Worm (Caenorhabditis elegans) whole organism, L1 larva: Measurements from ENCODE around the gene xrn-2.

Experiments
- C16A3.4 ChIP-seq: fragments of 150-350 bp; optimal IDR thresholded peaks from 2 replicates; lab custom pipeline; 2014; ENCODE audit warnings: missing biosample characterization, missing genetic modification characterization
- C34B4.2 ChIP-seq: sonication (generic microtip); optimal IDR thresholded peaks from 2 replicates; lab custom pipeline; 2017; ENCODE audit warnings: mild to moderate bottlenecking, missing genetic modification characterization, missing compliant biosample characterization
- Y116A8C.19 ChIP-seq: sonication (generic microtip); optimal IDR thresholded peaks from 2 replicates; lab custom pipeline; 2016; ENCODE audit warnings: missing compliant biosample characterization, missing genetic modification characterization, borderline replicate concordance
- aly-2 ChIP-seq: fragments of 150-350 bp; optimal IDR thresholded peaks from 2 replicates; lab custom pipeline; 2014; ENCODE audit warnings: missing biosample characterization, missing genetic modification characterization
- ama-1 ChIP-seq: fragments of 150-350 bp; optimal IDR thresholded peaks from 2 replicates; lab custom pipeline; 2014
- blmp-1 ChIP-seq: fragments of 150-350 bp; optimal IDR thresholded peaks from 2 replicates; lab custom pipeline; 2014; ENCODE audit warnings: missing biosample characterization, missing genetic modification characterization
- ceh-63 ChIP-seq: fragments of 200-800 bp; sonication (Bioruptor generic); optimal IDR thresholded peaks from 2 replicates; lab custom pipeline; 2018; ENCODE audit warnings: mild to moderate bottlenecking, missing genetic modification characterization, missing compliant biosample characterization
- ceh-88 ChIP-seq: fragments of 200-800 bp; sonication (Bioruptor generic); IDR thresholded peaks from 2 replicates; pipeline ENCODE4 v1.3.6; 2022; ENCODE audit warnings: missing genetic modification characterization, missing compliant biosample characterization
- ces-1 ChIP-seq: fragments of 150-350 bp; optimal IDR thresholded peaks from 2 replicates; lab custom pipeline; 2014; ENCODE audit warnings: missing biosample characterization, missing genetic modification reagents, missing genetic modification characterization
- efl-1 ChIP-seq, 4 experiments: fragments of 150-350 bp; optimal IDR thresholded peaks in 3 of 4; peaks in 1 of 4; 1 replicate in 1 of 4; 2 replicates in 3 of 4; lab custom pipeline; 2014; ENCODE audit warnings: missing biosample characterization in 2 of 4, missing genetic modification characterization in 2 of 4, missing genetic modification reagents in 2 of 4
- egl-13 ChIP-seq: sonication (generic microtip); optimal IDR thresholded peaks from 2 replicates; lab custom pipeline; 2016; ENCODE audit warnings: missing genotype, missing genetic modification reagents, missing genetic modification characterization, missing compliant biosample characterization
- ets-5 ChIP-seq: fragments of 200-800 bp; sonication (Bioruptor generic); IDR thresholded peaks from 2 replicates; pipeline ENCODE4 v1.3.6; 2022; ENCODE audit warnings: missing genetic modification characterization, missing compliant biosample characterization
- fkh-8 ChIP-seq: sonication (generic microtip); optimal IDR thresholded peaks from 2 replicates; lab custom pipeline; 2016; ENCODE audit warnings: mild to moderate bottlenecking, missing genetic modification characterization, missing compliant biosample characterization
- hlh-17 ChIP-seq: fragments of 200-800 bp; sonication (Bioruptor generic); optimal IDR thresholded peaks from 2 replicates; lab custom pipeline; 2018; ENCODE audit warnings: missing genetic modification characterization, mild to moderate bottlenecking, missing compliant biosample characterization, moderate library complexity, borderline replicate concordance
- hlh-4 ChIP-seq: sonication (generic microtip); optimal IDR thresholded peaks from 2 replicates; lab custom pipeline; 2016; ENCODE audit warnings: mild to moderate bottlenecking, missing genetic modification characterization, missing compliant biosample characterization
- irx-1 ChIP-seq: sonication (generic microtip); optimal IDR thresholded peaks from 2 replicates; lab custom pipeline; 2016; ENCODE audit warnings: missing genetic modification characterization, missing compliant biosample characterization
- isw-1 ChIP-seq: fragments of 200-800 bp; sonication (Bioruptor generic); IDR thresholded peaks from 2 replicates; pipeline ENCODE4 v1.3.6; 2022; ENCODE audit warnings: missing genetic modification characterization, missing compliant biosample characterization
- mep-1 ChIP-seq: fragments of 150-350 bp; optimal IDR thresholded peaks from 2 replicates; lab custom pipeline; 2014; ENCODE audit warnings: missing biosample characterization, missing genetic modification characterization
- nhr-76 ChIP-seq: sonication (generic microtip); optimal IDR thresholded peaks from 2 replicates; lab custom pipeline; 2017; ENCODE audit warnings: missing biosample characterization, missing genetic modification characterization
- nhr-77 ChIP-seq: fragments of 150-350 bp; optimal IDR thresholded peaks from 2 replicates; lab custom pipeline; 2014; ENCODE audit warnings: missing biosample characterization, missing genetic modification characterization
- nhr-85 ChIP-seq: sonication (generic microtip); peaks from one replicate; lab custom pipeline; 2016; ENCODE audit warnings: missing genetic modification characterization, inconsistent platforms, missing compliant biosample characterization
- pax-3 ChIP-seq: fragments of 200-800 bp; sonication (Bioruptor generic); optimal IDR thresholded peaks from 2 replicates; lab custom pipeline; 2018; ENCODE audit warnings: mild to moderate bottlenecking, missing genetic modification characterization, moderate library complexity, missing compliant biosample characterization
- skn-1 ChIP-seq: fragments of 150-350 bp; optimal IDR thresholded peaks from 2 replicates; lab custom pipeline; 2014; ENCODE audit warnings: missing biosample characterization, missing genetic modification characterization
- snpc-4 ChIP-seq: fragments of 150-350 bp; optimal IDR thresholded peaks from 2 replicates; lab custom pipeline; 2014; ENCODE audit warnings: missing biosample characterization, missing genetic modification characterization
- snu-23 ChIP-seq: sonication (generic microtip); optimal IDR thresholded peaks from 2 replicates; lab custom pipeline; 2016; ENCODE audit warnings: missing genetic modification characterization, missing compliant biosample characterization
- sox-4 ChIP-seq: sonication (generic microtip); optimal IDR thresholded peaks from 2 replicates; lab custom pipeline; 2016; ENCODE audit warnings: missing genetic modification characterization, missing compliant biosample characterization
- sptf-1 ChIP-seq: fragments of 150-350 bp; optimal IDR thresholded peaks from 2 replicates; lab custom pipeline; 2014; ENCODE audit warnings: missing biosample characterization, missing genetic modification characterization
- swsn-7 ChIP-seq: sonication (generic microtip); optimal IDR thresholded peaks from 2 replicates; lab custom pipeline; 2016; ENCODE audit warnings: missing genetic modification characterization, missing compliant biosample characterization
- unc-130 ChIP-seq: fragments of 150-350 bp; optimal IDR thresholded peaks from 2 replicates; lab custom pipeline; 2017; ENCODE audit warnings: missing biosample characterization, missing genetic modification characterization, inconsistent platforms
- unc-30 ChIP-seq: sonication (generic microtip); optimal IDR thresholded peaks from 2 replicates; lab custom pipeline; 2017; ENCODE audit warnings: missing biosample characterization, missing genetic modification characterization
- unc-62 ChIP-seq: fragments of 150-350 bp; optimal IDR thresholded peaks from 2 replicates; lab custom pipeline; 2014; ENCODE audit warnings: missing biosample characterization, missing genetic modification reagents, missing genetic modification characterization
- unc-98 ChIP-seq: fragments of 200-800 bp; sonication (Bioruptor generic); IDR thresholded peaks from 2 replicates; pipeline ENCODE4 v1.3.6; 2022; ENCODE audit warnings: missing genetic modification characterization, missing compliant biosample characterization

Gene xrn-2

ce11 chrII:14109184-14109664 lies 46.3 kb upstream of the xrn-2 start, which contains the start of gene cpg-7:
TSS of gene cpg-7 (minus strand) at chrII:14109234.
- no peak for TF ChIP-seq fkh-8 (tag; lab: Kevin White, UChicago)
- TF ChIP-seq C16A3.4, result no peak
- TF ChIP-seq ces-1 (GFP tag; lab: Kevin White, UChicago), result no peak
- no peak for TF ChIP-seq ama-1 (lab: Kevin White, UChicago)
- TF ChIP-seq unc-62 (GFP tag; lab: Kevin White, UChicago), result no peak
- no peak for TF ChIP-seq ceh-63 (GFP tag; lab: Kevin White, UChicago)
- TF ChIP-seq ceh-88 (GFP tag; lab: Robert Waterston, UW), result no peak
- no peak for TF ChIP-seq unc-130 (tag; lab: Kevin White, UChicago)
- TF ChIP-seq Y116A8C.19 (tag; lab: Kevin White, UChicago), result no peak
- TF ChIP-seq egl-13 (tag; lab: Kevin White, UChicago), result no peak
- no peak for TF ChIP-seq irx-1 (tag; lab: Kevin White, UChicago)
- no peak for TF ChIP-seq sox-4 (tag; lab: Kevin White, UChicago)
- TF ChIP-seq unc-98 (GFP tag; lab: Robert Waterston, UW), result no peak

ce11 chrII:14112842-14113241 lies 42.7 kb upstream of the xrn-2 start:
- TF ChIP-seq blmp-1 (tag; lab: Kevin White, UChicago), result peak; percentile 65
- TF ChIP-seq nhr-76 (tag; lab: Kevin White, UChicago), result no peak

- TF ChIP-seq pax-3 (tag; lab: Kevin White, UChicago), result no peak
- TF ChIP-seq snpc-4 (tag; lab: Kevin White, UChicago), result peak; percentile 70
- TF ChIP-seq hlh-4, result no peak
Measured at ce11 chrII:14118391-14118790, 37.2 kb upstream of the xrn-2 start.

- TF ChIP-seq snu-23 (GFP tag; lab: Kevin White, UChicago), result no peak
- TF ChIP-seq efl-1 (optimal IDR thresholded peaks at IDR 0.05; lab: Kevin White, UChicago), result no peak
- peak in 1 of 2 experiments; percentile 5 for TF ChIP-seq efl-1 (GFP tag; optimal IDR thresholded peaks at IDR 0.05 in 1 of 2; lab: Kevin White, UChicago)
Measured at ce11 chrII:14122065-14122464, 33.5 kb upstream of the xrn-2 start, which contains the start of gene K09E4.4. TSS of gene K09E4.4 (minus strand) at chrII:14122165.

ce11 chrII:14126841-14127240 lies 28.7 kb upstream of the xrn-2 start, which contains the start of gene K09E4.3:
TSS of gene K09E4.3 (minus strand) at chrII:14126941.
- TF ChIP-seq hlh-4, result no peak
- no peak for TF ChIP-seq C16A3.4
- no peak for TF ChIP-seq Y116A8C.19 (tag; lab: Kevin White, UChicago)
- TF ChIP-seq ceh-88 (GFP tag; lab: Robert Waterston, UW), result no peak
- TF ChIP-seq unc-130 (tag; lab: Kevin White, UChicago), result no peak
- TF ChIP-seq nhr-85 (tag; lab: Kevin White, UChicago), result no peak
- no peak for TF ChIP-seq aly-2
- TF ChIP-seq skn-1 (tag; lab: Kevin White, UChicago), result no peak
- no peak for TF ChIP-seq isw-1 (GFP tag; lab: Robert Waterston, UW)
- no peak for TF ChIP-seq sptf-1 (tag; lab: Kevin White, UChicago)
- TF ChIP-seq snu-23 (GFP tag; lab: Kevin White, UChicago), result no peak
- no peak for TF ChIP-seq unc-30 (tag; lab: Kevin White, UChicago)
- no peak for TF ChIP-seq mep-1
- TF ChIP-seq ets-5 (GFP tag; lab: Robert Waterston, UW), result no peak
- no peak for TF ChIP-seq nhr-77 (tag; lab: Kevin White, UChicago)
- TF ChIP-seq hlh-17 (GFP tag; lab: Kevin White, UChicago), result no peak
- TF ChIP-seq fkh-8 (tag; lab: Kevin White, UChicago), result no peak
- no peak for TF ChIP-seq swsn-7 (tag; lab: Kevin White, UChicago)

- no peak for TF ChIP-seq C34B4.2
Measured at ce11 chrII:14129191-14129590, 26.4 kb upstream of the xrn-2 start.
